Worm (Caenorhabditis elegans): ENCODE data around the gene mks-2.

- TF ChIP-seq ztf-4 (tag; optimal IDR thresholded peaks at IDR 0.05) (no peak), snpc-4 (tag; optimal IDR thresholded peaks at IDR 0.05) (no peak), efl-1 (optimal IDR thresholded peaks at IDR 0.05) (no peak), efl-1 (GFP tag; optimal IDR thresholded peaks at IDR 0.05 in 1 of 2) (no peak), lir-3 (tag; optimal IDR thresholded peaks at IDR 0.05; ENCODE audit: poor library complexity) (no peak), pqm-1 (tag; optimal IDR thresholded peaks at IDR 0.05) (no peak)
These were observed at the start of gene mks-2 for ce11 chrII:6219346-6219745.
